Worm (Caenorhabditis elegans) whole organism, early embryonic: Measurements from ENCODE around the gene F46G11.6.

ENCODE experiments used
- B0310.2 ChIP-seq: sonication (generic microtip); optimal IDR thresholded peaks from 2 replicates; lab custom pipeline; 2016; ENCODE audit warnings: mild to moderate bottlenecking, missing genetic modification characterization, missing compliant biosample characterization
- F13C5.2 ChIP-seq: sonication (generic microtip); optimal IDR thresholded peaks from 2 replicates; lab custom pipeline; 2017; ENCODE audit warnings: mild to moderate bottlenecking, missing genetic modification characterization, inconsistent platforms, missing compliant biosample characterization
- aly-1 ChIP-seq: sonication (generic microtip); optimal IDR thresholded peaks from 2 replicates; lab custom pipeline; 2016; ENCODE audit warnings: missing genetic modification characterization, missing compliant biosample characterization
- ama-1 ChIP-seq: fragments of 150-350 bp; optimal IDR thresholded peaks from 2 replicates; lab custom pipeline; 2014
- ceh-13 ChIP-seq: fragments of 200-800 bp; sonication (Bioruptor generic); optimal IDR thresholded peaks from 2 replicates; lab custom pipeline; 2018; ENCODE audit warnings: mild to moderate bottlenecking, missing genetic modification characterization, missing compliant biosample characterization
- ceh-36 ChIP-seq: sonication (generic microtip); optimal IDR thresholded peaks from 2 replicates; lab custom pipeline; 2016; ENCODE audit warnings: missing genetic modification characterization, inconsistent platforms, missing compliant biosample characterization
- ets-7 ChIP-seq: sonication (generic microtip); optimal IDR thresholded peaks from 2 replicates; lab custom pipeline; 2016; ENCODE audit warnings: missing genotype, missing genetic modification characterization, missing compliant biosample characterization
- flt-1 ChIP-seq: fragments of 200-800 bp; sonication (Bioruptor generic); IDR thresholded peaks from 2 replicates; pipeline ENCODE4 v1.3.6; 2022; ENCODE audit warnings: missing genetic modification characterization, missing compliant biosample characterization
- hmbx-1 ChIP-seq: sonication (generic microtip); optimal IDR thresholded peaks from 2 replicates; lab custom pipeline; 2016; ENCODE audit warnings: mild to moderate bottlenecking, missing genetic modification characterization, missing compliant biosample characterization
- hmg-4 ChIP-seq: fragments of 200-800 bp; sonication (Bioruptor generic); optimal IDR thresholded peaks from 2 replicates; lab custom pipeline; 2018; ENCODE audit warnings: mild to moderate bottlenecking, missing genetic modification characterization, missing compliant biosample characterization
- hnd-1 ChIP-seq: sonication (generic microtip); optimal IDR thresholded peaks from 2 replicates; lab custom pipeline; 2016; ENCODE audit warnings: missing genetic modification characterization, missing compliant biosample characterization
- pes-1 ChIP-seq: fragments of 200-800 bp; sonication (Bioruptor generic); IDR thresholded peaks from 2 replicates; pipeline ENCODE4 v1.3.6; 2022; ENCODE audit warnings: missing genetic modification reagents, missing genetic modification characterization, missing compliant biosample characterization
- scrt-1 ChIP-seq: fragments of 200-800 bp; sonication (Bioruptor generic); IDR thresholded peaks from 2 replicates; pipeline ENCODE4 v1.3.6; 2022; ENCODE audit warnings: missing genetic modification characterization, missing compliant biosample characterization
- sea-1 ChIP-seq: fragments of 200-800 bp; sonication (Bioruptor generic); conservative IDR thresholded peaks from 2 replicates; pipeline ENCODE4 v1.3.6; 2022; ENCODE audit warnings: missing genetic modification characterization, missing compliant biosample characterization
- tbx-11 ChIP-seq: fragments of 200-800 bp; sonication (Bioruptor generic); IDR thresholded peaks from 2 replicates; pipeline ENCODE4 v1.3.6; 2022; ENCODE audit warnings: missing genetic modification characterization, missing compliant biosample characterization
- tbx-37 ChIP-seq: fragments of 200-800 bp; sonication (Bioruptor generic); conservative IDR thresholded peaks from 2 replicates; pipeline ENCODE4 v1.3.6; 2022; ENCODE audit warnings: missing genetic modification reagents, missing genetic modification characterization, missing compliant biosample characterization
- tra-4 ChIP-seq: sonication (generic microtip); optimal IDR thresholded peaks from 2 replicates; lab custom pipeline; 2017; ENCODE audit warnings: missing genetic modification characterization, missing compliant biosample characterization

F46G11.6 gene

DNA sequence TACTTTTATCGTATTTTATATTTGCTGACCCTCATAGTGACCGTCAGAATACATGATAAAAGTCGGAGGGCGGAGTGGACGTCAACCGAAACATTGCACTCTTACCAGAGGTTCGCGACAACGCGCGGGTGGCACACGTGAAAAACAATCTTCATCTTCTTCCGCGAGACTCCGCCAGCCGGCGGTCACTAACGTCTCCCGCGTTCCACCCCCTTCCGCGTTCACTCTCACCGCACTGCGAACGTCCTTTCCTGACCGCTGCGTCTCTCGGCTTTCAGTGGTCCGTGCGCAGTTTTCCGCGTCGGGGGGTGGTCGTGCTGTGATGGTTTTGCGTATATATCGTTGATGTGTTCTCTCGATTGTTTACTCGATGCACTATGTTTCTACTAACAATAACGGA lies 31.9 kb downstream of the F46G11.6 start:
- TF ChIP-seq flt-1, result 0 out of 2 replicates have a peak, but pooled peaks have one; percentile 34
- TF ChIP-seq ama-1 (lab: Kevin White, UChicago), result no peak
- peak; percentile 29 for TF ChIP-seq F13C5.2 (tag; lab: Kevin White, UChicago)
- TF ChIP-seq scrt-1 (GFP tag; lab: Robert Waterston, UW), result 0 out of 2 replicates have a peak, but pooled peaks have one; percentile 19
- peak; percentile 86 for TF ChIP-seq hmg-4
- no peak for TF ChIP-seq ceh-36 (tag; lab: Kevin White, UChicago)
- TF ChIP-seq sea-1 (GFP tag; lab: Robert Waterston, UW), result 0 out of 2 replicates have a peak, but pooled peaks have one; percentile 16

DNA sequence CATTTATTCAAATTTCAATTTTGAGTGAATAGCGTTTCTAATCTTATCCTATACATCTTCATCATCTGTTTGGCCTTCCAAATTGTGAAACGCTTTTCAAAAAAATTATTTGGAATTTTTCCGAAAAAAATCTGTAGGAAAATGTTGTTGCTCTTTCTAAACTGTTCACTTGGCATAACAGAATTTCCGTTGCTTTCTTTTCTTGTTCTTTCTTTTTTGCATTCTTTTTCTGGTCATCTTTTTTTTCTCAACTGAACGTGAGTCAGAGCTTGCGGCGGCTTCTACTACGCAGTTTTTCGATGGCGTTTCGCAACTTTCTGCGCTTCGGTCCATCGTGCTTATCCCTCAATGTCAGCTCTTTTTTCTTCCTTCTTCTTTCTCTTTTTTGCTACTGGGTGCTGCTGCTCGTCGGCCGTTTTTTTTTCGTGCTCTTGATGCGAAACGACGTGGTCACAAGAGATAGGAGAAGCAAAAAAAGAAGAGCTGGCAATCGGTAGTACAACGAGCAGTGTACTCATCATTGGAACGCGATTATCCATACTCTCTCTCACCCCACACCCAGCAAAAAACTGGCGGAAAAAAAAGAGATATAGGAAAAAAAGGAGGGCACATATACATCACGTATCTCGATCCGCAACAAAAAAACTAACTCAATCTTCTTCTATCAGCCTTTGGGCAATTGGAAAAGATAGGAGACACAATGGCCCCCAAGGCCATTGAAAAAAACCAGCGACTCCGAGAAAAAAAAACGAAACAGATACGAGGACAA lies 33.6 kb downstream of the F46G11.6 start:
- TF ChIP-seq F13C5.2 (tag; lab: Kevin White, UChicago), result no peak
- no peak for TF ChIP-seq flt-1
- TF ChIP-seq tbx-11 (GFP tag; lab: Robert Waterston, UW), result no peak
- no peak for TF ChIP-seq ceh-36 (tag; lab: Kevin White, UChicago)
- TF ChIP-seq pes-1 (GFP tag; lab: Robert Waterston, UW), result 0 out of 2 replicates have a peak, but pooled peaks have one; percentile 26
- TF ChIP-seq hmbx-1, result no peak
- no peak for TF ChIP-seq ama-1 (lab: Kevin White, UChicago)

DNA sequence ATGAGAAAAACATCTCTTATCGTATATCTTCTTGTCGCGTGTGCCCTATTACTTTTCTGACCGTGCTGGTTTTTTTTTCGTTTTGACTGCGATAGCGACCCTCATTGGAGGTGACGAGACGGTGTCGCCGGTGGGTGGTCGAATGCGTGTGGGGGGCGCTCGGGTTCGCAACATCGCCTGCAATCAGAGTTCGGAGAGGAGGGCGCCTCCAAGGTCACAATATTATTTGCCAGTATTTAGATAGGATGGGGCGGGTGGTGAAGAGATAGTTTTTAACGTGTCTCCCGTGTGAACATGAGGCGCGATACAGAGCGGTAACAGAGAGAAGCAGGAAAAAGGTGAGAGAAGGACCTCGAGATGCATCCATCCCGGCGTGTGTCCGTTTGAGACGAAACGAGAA lies 34.6 kb downstream of the F46G11.6 start:
- no peak for TF ChIP-seq tbx-11 (GFP tag; lab: Robert Waterston, UW)
- peak; percentile 65 for TF ChIP-seq hmg-4

DNA sequence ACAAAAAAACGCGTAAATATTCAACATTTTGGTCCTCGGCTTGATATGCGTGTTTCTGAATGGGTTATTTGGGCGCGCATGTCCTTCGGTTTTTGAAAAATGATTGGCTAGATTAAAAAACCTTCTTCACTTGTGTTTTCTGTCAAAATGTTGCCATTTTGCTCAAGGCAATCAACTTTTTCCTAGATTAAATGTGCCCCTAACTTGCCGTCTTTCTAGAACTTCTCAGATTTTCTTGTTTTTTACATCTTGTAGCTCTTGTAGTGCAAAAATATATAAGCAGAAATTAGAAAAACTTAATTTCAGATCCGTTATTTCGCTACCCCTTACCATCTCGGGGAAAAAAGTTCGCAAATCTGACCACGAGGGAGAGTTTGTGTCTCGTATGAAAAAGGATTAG lies 35.5 kb downstream of the F46G11.6 start, which contains the start of gene hbl-1:
TSS of gene hbl-1 (plus strand) at position 301 of the 400 bp plus-strand sequence.
- no peak for TF ChIP-seq flt-1
- no peak for TF ChIP-seq pes-1 (GFP tag; lab: Robert Waterston, UW)
- TF ChIP-seq tbx-11 (GFP tag; lab: Robert Waterston, UW), result no peak
- TF ChIP-seq tra-4, result no peak
- TF ChIP-seq scrt-1 (GFP tag; lab: Robert Waterston, UW), result no peak
- no peak for TF ChIP-seq ets-7 (tag; lab: Kevin White, UChicago)
- TF ChIP-seq hnd-1 (tag; lab: Kevin White, UChicago), result no peak
- no peak for TF ChIP-seq ama-1 (lab: Kevin White, UChicago)
- no peak for TF ChIP-seq B0310.2 (tag; lab: Kevin White, UChicago)
- TF ChIP-seq ceh-13 (GFP tag; lab: Kevin White, UChicago), result no peak
- no peak for TF ChIP-seq ceh-36 (tag; lab: Kevin White, UChicago)
- no peak for TF ChIP-seq hmg-4
- TF ChIP-seq hmbx-1, result no peak
- TF ChIP-seq sea-1 (GFP tag; lab: Robert Waterston, UW), result no peak
- no peak for TF ChIP-seq aly-1 (tag; lab: Kevin White, UChicago)
- no peak for TF ChIP-seq F13C5.2 (tag; lab: Kevin White, UChicago)
- TF ChIP-seq tbx-37, result no peak

DNA sequence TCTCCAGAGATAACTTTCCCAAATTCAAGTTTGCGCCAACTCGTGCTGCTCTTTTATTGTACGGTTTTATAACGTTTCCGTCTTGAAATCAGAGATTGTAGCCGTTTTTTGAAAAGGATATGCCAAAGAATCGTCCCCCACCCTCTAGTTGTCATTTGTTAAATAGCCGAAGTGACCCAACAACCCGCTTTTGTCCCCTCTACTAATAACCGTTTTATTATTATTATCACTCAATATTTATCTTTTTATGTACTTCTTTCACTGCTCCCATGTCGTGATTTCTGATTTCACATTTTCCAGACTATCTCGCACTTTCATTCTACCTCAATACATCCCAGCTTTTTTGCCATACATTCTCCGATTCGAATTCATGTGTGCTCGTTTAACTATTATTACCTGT lies 40.7 kb downstream of the F46G11.6 start:
- TF ChIP-seq B0310.2 (tag; lab: Kevin White, UChicago), result no peak
- TF ChIP-seq F13C5.2 (tag; lab: Kevin White, UChicago), result no peak
- TF ChIP-seq ama-1 (lab: Kevin White, UChicago), result peak; percentile 76
- TF ChIP-seq aly-1 (tag; lab: Kevin White, UChicago), result no peak
- TF ChIP-seq tbx-11 (GFP tag; lab: Robert Waterston, UW), result no peak
- TF ChIP-seq ceh-13 (GFP tag; lab: Kevin White, UChicago), result no peak

DNA sequence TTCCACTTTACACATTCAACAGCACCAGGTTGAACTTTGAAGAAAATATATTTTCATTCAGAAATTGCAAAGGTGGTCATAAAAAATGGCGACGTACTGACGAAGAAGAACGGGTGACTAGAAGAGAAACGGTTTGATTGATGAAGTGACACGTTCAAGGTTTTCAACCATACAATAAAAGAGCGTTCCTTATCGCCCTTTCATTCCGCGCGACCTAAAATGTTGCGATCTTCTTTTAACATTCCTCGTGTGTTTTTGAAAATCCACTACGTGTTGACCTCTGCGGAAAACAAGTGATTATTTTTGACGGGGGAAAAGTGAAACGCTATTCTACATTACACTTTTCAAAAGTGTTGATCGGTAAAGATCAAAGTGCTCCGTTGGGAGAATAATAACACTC lies 41.8 kb downstream of the F46G11.6 start:
- no peak for TF ChIP-seq flt-1
- TF ChIP-seq hmbx-1, result no peak
- no peak for TF ChIP-seq tbx-37
- no peak for TF ChIP-seq F13C5.2 (tag; lab: Kevin White, UChicago)
- no peak for TF ChIP-seq tbx-11 (GFP tag; lab: Robert Waterston, UW)
- no peak for TF ChIP-seq hmg-4

DNA sequence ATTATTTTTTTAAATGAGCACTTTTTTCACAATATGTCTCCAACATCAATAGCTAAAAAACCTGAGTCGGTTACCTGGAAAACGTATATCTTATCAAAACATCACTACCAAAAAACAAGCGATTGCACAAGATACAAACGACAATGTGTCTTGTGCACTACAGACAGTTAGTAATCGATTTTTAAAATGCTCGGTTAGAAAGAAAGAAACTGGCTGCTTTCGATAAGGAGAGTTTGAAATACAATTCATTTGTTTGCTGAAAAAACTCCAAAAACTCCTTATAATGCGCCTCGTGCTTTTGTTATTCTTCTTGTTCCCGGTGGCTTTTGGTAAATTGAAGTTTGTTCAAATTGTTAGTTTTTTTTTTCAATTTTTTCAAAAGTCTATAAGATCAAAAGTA lies 42.9 kb downstream of the F46G11.6 start, which contains the start of gene acp-5:
TSS of gene acp-5 (plus strand) at position 261 of the 400 bp plus-strand sequence.
- no peak for TF ChIP-seq tbx-11 (GFP tag; lab: Robert Waterston, UW)
- no peak for TF ChIP-seq ama-1 (lab: Kevin White, UChicago)

DNA sequence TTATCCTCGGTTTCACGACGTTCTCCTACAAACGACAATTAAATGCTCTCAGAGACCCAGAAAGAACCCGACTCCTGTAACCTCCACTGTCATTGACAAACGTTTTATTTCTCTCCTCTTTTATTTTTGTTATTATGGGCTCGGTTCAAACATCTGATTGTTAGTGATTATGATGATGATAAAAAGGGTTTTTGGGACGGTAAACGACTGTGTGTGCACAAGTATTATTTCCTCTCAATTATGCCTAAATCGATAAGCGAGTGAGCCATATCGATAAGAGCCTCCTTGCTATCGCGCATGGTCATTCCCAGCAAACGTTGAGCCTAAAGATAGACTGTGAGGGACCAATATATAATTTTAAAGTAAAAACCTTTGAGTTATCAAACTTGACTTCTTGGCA lies 45.5 kb downstream of the F46G11.6 start:
- TF ChIP-seq ceh-36 (tag; lab: Kevin White, UChicago) (no peak), sea-1 (GFP tag; lab: Robert Waterston, UW) (no peak), F13C5.2 (tag; lab: Kevin White, UChicago) (no peak), pes-1 (GFP tag; lab: Robert Waterston, UW) (no peak), flt-1 (no peak), tra-4 (no peak), scrt-1 (GFP tag; lab: Robert Waterston, UW) (no peak)
